Fruit fly (Drosophila melanogaster): ENCODE results near the gene CG2614.

CG2614 gene

dm6 chr2L:20705869-20706368, 49.7 kb downstream of the CG2614 start:
- no peak for TF ChIP-seq Pif1B (GFP tag; optimal IDR thresholded peaks at IDR 0.05)
- TF ChIP-seq CG13204 (GFP tag; optimal IDR thresholded peaks at IDR 0.05), result peak; percentile 5
- no peak for TF ChIP-seq CG14655 (GFP tag; optimal IDR thresholded peaks at IDR 0.05)
- TF ChIP-seq CG4496 (GFP tag; IDR thresholded peaks at IDR 0.05), result no peak

Measured in whole organism, pupa.